Fruit fly (Drosophila melanogaster) S2 (cell line): Measurements from ENCODE around the gene Tmep.

Experiments used
- CG8478 ChIP-seq: fragments of >200 bp; optimal IDR thresholded peaks from 2 replicates; lab custom pipeline; 2018
- CTCF ChIP-seq, 2 experiments: fragments of >200 bp; optimal IDR thresholded peaks; 2 replicates each; lab custom pipeline; 2018

- TF ChIP-seq CTCF (optimal IDR thresholded peaks at IDR 0.05; lab: Kevin White, UChicago) (no peak), CG8478 (lab: Kevin White, UChicago) (no peak)
These were observed 40.6 kb downstream of the Tmep start for dm6 chr3L:1609611-1610010.
